Fruit fly (Drosophila melanogaster) whole organism, adult: ENCODE data around the gene CG14120.

Experiments used
- CG11617 ChIP-seq: fragments of 200-800 bp; sonication (Bioruptor generic); optimal IDR thresholded peaks from 2 replicates; lab custom pipeline; 2017; ENCODE audit warnings: mild to moderate bottlenecking, missing biosample characterization, missing genetic modification reagents, missing genetic modification characterization
- CG12768 ChIP-seq: fragments of 200-800 bp; sonication (Bioruptor generic); optimal IDR thresholded peaks from 2 replicates; lab custom pipeline; 2017; ENCODE audit warnings: missing biosample characterization, missing genetic modification characterization, mild to moderate bottlenecking, moderate library complexity, missing genetic modification reagents
- CG14711 ChIP-seq: fragments of 200-800 bp; sonication (Bioruptor generic); optimal IDR thresholded peaks from 2 replicates; lab custom pipeline; 2018; ENCODE audit warnings: missing biosample characterization, mild to moderate bottlenecking, missing genetic modification characterization, moderate library complexity
- CG1620 ChIP-seq: fragments of 200-800 bp; sonication (Bioruptor generic); optimal IDR thresholded peaks from 2 replicates; lab custom pipeline; 2016; ENCODE audit warnings: missing biosample characterization, missing genetic modification characterization
- CG33017 ChIP-seq: fragments of 200-800 bp; sonication (Bioruptor generic); optimal IDR thresholded peaks from 2 replicates; lab custom pipeline; 2018; ENCODE audit warnings: missing biosample characterization, mild to moderate bottlenecking, missing genetic modification characterization, moderate library complexity
- CG5204 ChIP-seq: fragments of 200-800 bp; sonication (Bioruptor generic); optimal IDR thresholded peaks from 2 replicates; lab custom pipeline; 2016; ENCODE audit warnings: missing biosample characterization, missing genetic modification characterization
- CG7045 ChIP-seq: fragments of 200-800 bp; sonication (Bioruptor generic); optimal IDR thresholded peaks from 2 replicates; lab custom pipeline; 2017; ENCODE audit warnings: missing biosample characterization, mild to moderate bottlenecking, missing genetic modification characterization
- CG7101 ChIP-seq: fragments of 200-800 bp; sonication (Bioruptor generic); optimal IDR thresholded peaks from 2 replicates; lab custom pipeline; 2018; ENCODE audit warnings: missing biosample characterization, mild to moderate bottlenecking, missing genetic modification characterization, moderate library complexity
- Clk ChIP-seq: fragments of 200-800 bp; sonication (Bioruptor generic); optimal IDR thresholded peaks from 2 replicates; lab custom pipeline; 2017; ENCODE audit warnings: missing biosample characterization, missing genetic modification characterization
- Crg-1 ChIP-seq: fragments of 200-800 bp; sonication (Bioruptor generic); optimal IDR thresholded peaks from 2 replicates; lab custom pipeline; 2016; ENCODE audit warnings: missing biosample characterization, missing genetic modification characterization
- Hr96 ChIP-seq: fragments of 200-800 bp; sonication (Bioruptor generic); optimal IDR thresholded peaks from 2 replicates; lab custom pipeline; 2016; ENCODE audit warnings: missing biosample characterization, missing genetic modification characterization
- Mnt ChIP-seq: fragments of 200-800 bp; sonication (Bioruptor generic); optimal IDR thresholded peaks from 2 replicates; lab custom pipeline; 2016; ENCODE audit warnings: missing biosample characterization, mild to moderate bottlenecking, missing genetic modification characterization
- bab1 ChIP-seq: fragments of 200-800 bp; sonication (Bioruptor generic); optimal IDR thresholded peaks from 3 replicates; lab custom pipeline; 2019; ENCODE audit warnings: missing biosample characterization, mild to moderate bottlenecking, missing genetic modification characterization, moderate library complexity
- cic ChIP-seq: fragments of 200-800 bp; sonication (Bioruptor generic); optimal IDR thresholded peaks from 2 replicates; lab custom pipeline; 2017; ENCODE audit warnings: missing biosample characterization, mild to moderate bottlenecking, missing genetic modification characterization, moderate library complexity
- cnc ChIP-seq, 2 experiments: fragments of >200 bp; optimal IDR thresholded peaks; 2 replicates each; lab custom pipeline; 2017
- kay ChIP-seq: fragments of 200-800 bp; sonication (Bioruptor generic); peaks from one replicate; lab custom pipeline; 2016; ENCODE audit warnings: missing biosample characterization, missing genetic modification characterization, borderline replicate concordance
- ovo ChIP-seq: fragments of 200-800 bp; sonication (Bioruptor generic); optimal IDR thresholded peaks from 2 replicates; lab custom pipeline; 2016; ENCODE audit warnings: missing biosample characterization, missing genetic modification characterization
- pad ChIP-seq: fragments of 200-800 bp; sonication (Bioruptor generic); optimal IDR thresholded peaks from 3 replicates; lab custom pipeline; 2017; ENCODE audit warnings: missing biosample characterization, missing genetic modification characterization, mild to moderate bottlenecking, moderate library complexity, missing genetic modification reagents
- tj ChIP-seq: fragments of 200-800 bp; sonication (Bioruptor generic); optimal IDR thresholded peaks from 3 replicates; lab custom pipeline; 2017; ENCODE audit warnings: missing biosample characterization, mild to moderate bottlenecking, missing genetic modification characterization, moderate library complexity
- toe ChIP-seq: fragments of 200-800 bp; sonication (Bioruptor generic); optimal IDR thresholded peaks from 2 replicates; lab custom pipeline; 2016; ENCODE audit warnings: missing biosample characterization, missing genetic modification characterization

Gene CG14120

DNA sequence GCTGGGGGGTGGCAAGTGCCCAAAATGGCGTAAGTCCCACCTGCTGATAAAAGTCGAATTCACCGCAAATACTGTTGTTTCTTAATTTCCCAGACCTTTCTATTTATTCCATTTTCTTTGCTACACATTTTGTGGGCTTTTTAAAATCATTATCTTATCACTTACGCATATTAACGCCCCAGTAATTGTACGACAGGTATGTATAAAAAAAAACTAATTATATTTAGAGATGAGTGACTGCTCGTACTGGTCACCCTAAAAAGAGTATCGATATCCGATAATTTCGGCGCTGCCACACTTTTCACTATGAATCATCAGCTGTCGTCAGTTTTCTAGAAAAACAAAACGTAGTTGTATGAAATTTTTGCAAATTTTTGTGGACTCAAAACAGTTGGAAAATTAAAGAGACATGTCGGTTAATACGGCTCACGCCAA is 35.0 kb upstream of the CG14120 start, which contains the start of the genes CG10948 and Wbp2:
Gene CG10948 (minus strand): TSS at position 251 of the 435 bp plus-strand sequence.
Gene Wbp2 (plus strand): TSS at position 299 of the 435 bp plus-strand sequence.
- TF ChIP-seq CG11617 (GFP tag; lab: Kevin White, UChicago), result peak; percentile 71
- TF ChIP-seq ovo (GFP tag; lab: Kevin White, UChicago), result no peak
- TF ChIP-seq bab1 (GFP tag; lab: Kevin White, UChicago), result peak; percentile 52
- TF ChIP-seq CG1620 (GFP tag; lab: Kevin White, UChicago), result no peak
- peak; percentile 4 for TF ChIP-seq CG12768 (GFP tag; lab: Kevin White, UChicago)
- peak; percentile 34 for TF ChIP-seq CG7101 (tag; lab: Kevin White, UChicago)
- peak; percentile 100 for TF ChIP-seq kay (GFP tag; lab: Kevin White, UChicago)
- TF ChIP-seq Crg-1 (GFP tag; lab: Kevin White, UChicago), result no peak
- peak; percentile 30 for TF ChIP-seq Mnt (GFP tag; lab: Kevin White, UChicago)
- peak; percentile 12 for TF ChIP-seq pad (GFP tag; lab: Kevin White, UChicago)
- peak; percentile 55 for TF ChIP-seq tj (GFP tag; lab: Kevin White, UChicago)
- TF ChIP-seq cic (GFP tag; lab: Kevin White, UChicago), result peak; percentile 87
- TF ChIP-seq CG33017 (tag; lab: Kevin White, UChicago), result peak; percentile 17
- no peak for TF ChIP-seq CG14711 (tag; lab: Kevin White, UChicago)
- no peak for TF ChIP-seq Hr96 (GFP tag; lab: Kevin White, UChicago)
- no peak for TF ChIP-seq cnc (optimal IDR thresholded peaks at IDR 0.05; lab: Kevin White, UChicago)

DNA sequence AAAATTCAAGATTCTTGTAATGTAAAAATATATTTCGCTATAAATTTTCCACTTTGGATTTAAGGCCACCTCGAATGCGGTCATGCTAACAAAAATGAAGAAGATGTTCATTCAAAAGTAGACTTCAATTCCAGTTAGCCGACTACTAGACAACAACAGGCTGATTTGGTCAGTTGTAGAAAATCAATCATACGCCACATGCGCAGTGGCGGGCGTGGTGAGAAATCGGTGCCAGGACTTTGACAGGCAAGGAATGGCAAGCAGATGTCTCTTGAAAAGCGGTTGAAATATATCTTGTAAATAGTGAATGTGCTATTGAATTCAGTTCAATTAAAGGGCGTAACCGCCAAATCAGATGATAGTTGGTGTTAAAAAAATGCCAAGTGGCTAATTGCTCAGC is 31.4 kb upstream of the CG14120 start, which contains the start of gene Ent3:
Gene Ent3 (plus strand): TSS at position 224 of the 400 bp plus-strand sequence.
- TF ChIP-seq Mnt (GFP tag; lab: Kevin White, UChicago) (no peak), Hr96 (GFP tag; lab: Kevin White, UChicago) (no peak), cnc (optimal IDR thresholded peaks at IDR 0.05; lab: Kevin White, UChicago) (no peak), CG11617 (GFP tag; lab: Kevin White, UChicago) (no peak), pad (GFP tag; lab: Kevin White, UChicago) (no peak), cic (GFP tag; lab: Kevin White, UChicago) (no peak), CG12768 (GFP tag; lab: Kevin White, UChicago) (no peak), CG1620 (GFP tag; lab: Kevin White, UChicago) (no peak), CG33017 (tag; lab: Kevin White, UChicago) (no peak)

DNA sequence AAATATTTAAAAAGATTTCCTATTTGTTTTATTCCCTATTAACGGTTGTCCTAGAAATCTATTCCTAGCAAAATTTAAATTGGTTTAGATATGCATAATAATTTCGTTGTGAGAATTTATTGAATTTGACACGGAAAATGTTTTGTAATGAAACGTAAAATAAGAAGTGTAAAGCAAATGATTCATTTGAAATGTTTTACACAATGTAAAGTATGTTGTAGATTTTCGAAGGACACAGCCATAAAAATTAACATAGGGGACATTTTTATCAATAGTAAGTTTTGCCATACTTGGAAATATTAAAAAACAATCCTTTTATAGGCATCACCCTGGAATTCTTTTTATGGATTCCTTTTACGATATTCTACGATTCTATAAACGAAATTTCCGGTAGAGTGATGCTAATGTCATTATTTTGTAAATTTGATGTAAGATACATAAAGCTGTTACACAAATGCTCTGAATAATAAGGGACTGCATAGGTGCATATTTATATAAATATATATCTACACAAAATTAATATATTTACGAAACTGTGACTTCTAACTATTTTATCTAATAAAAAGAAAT is 27.2 kb upstream of the CG14120 start:
- TF ChIP-seq ovo (GFP tag; lab: Kevin White, UChicago), result no peak
- no peak for TF ChIP-seq Hr96 (GFP tag; lab: Kevin White, UChicago)
- no peak for TF ChIP-seq CG1620 (GFP tag; lab: Kevin White, UChicago)
- TF ChIP-seq pad (GFP tag; lab: Kevin White, UChicago), result no peak

DNA sequence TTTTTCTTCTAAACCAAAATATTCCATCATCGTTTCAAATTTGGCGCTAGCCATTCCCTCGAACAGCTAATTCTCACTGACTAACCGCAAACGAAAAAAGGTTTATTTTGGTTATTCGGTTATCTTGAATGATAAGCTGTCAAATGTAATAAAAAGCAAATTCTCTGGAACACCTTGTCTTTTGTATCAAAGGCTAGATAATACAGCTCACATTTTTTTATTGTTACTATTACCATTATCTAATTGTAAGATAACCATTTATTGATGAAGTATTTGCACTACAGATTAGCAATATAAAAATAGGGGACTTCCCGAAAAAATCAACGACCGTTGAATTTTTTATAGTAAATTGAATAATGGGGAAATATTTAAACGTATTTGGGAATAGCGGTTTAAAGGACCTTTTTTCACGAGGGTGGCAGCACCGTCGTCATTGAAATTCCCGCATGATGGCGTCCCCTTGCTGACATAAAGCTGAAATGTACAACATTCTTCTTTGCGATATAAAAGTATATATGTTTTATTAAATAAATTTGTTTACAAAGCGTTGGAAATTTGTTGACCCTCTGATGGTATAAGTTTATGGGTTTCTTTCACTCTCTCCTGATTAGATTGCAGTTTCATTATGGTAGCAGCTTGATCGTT is 23.5 kb upstream of the CG14120 start, which contains the start of gene CG32107:
Gene CG32107 (minus strand): TSS at position 51 of the 645 bp plus-strand sequence.
- TF ChIP-seq Mnt (GFP tag; lab: Kevin White, UChicago), result no peak
- no peak for TF ChIP-seq Hr96 (GFP tag; lab: Kevin White, UChicago)
- peak; percentile 33 for TF ChIP-seq CG7101 (tag; lab: Kevin White, UChicago)
- no peak for TF ChIP-seq CG7045 (GFP tag; lab: Kevin White, UChicago)
- TF ChIP-seq CG1620 (GFP tag; lab: Kevin White, UChicago), result no peak
- TF ChIP-seq tj (GFP tag; lab: Kevin White, UChicago), result no peak
- no peak for TF ChIP-seq cnc (optimal IDR thresholded peaks at IDR 0.05; lab: Kevin White, UChicago)
- peak; percentile 6 for TF ChIP-seq CG14711 (tag; lab: Kevin White, UChicago)
- TF ChIP-seq CG33017 (tag; lab: Kevin White, UChicago), result peak; percentile 46
- peak; percentile 45 for TF ChIP-seq cic (GFP tag; lab: Kevin White, UChicago)
- no peak for TF ChIP-seq CG5204 (GFP tag; lab: Kevin White, UChicago)
- TF ChIP-seq Crg-1 (GFP tag; lab: Kevin White, UChicago), result no peak
- TF ChIP-seq ovo (GFP tag; lab: Kevin White, UChicago), result no peak
- no peak for TF ChIP-seq Clk
- no peak for TF ChIP-seq CG11617 (GFP tag; lab: Kevin White, UChicago)
- TF ChIP-seq bab1 (GFP tag; lab: Kevin White, UChicago), result no peak
- TF ChIP-seq CG12768 (GFP tag; lab: Kevin White, UChicago), result no peak
- peak; percentile 23 for TF ChIP-seq pad (GFP tag; lab: Kevin White, UChicago)
- peak; percentile 84 for TF ChIP-seq kay (GFP tag; lab: Kevin White, UChicago)
- no peak for TF ChIP-seq toe (GFP tag; lab: Kevin White, UChicago)

DNA sequence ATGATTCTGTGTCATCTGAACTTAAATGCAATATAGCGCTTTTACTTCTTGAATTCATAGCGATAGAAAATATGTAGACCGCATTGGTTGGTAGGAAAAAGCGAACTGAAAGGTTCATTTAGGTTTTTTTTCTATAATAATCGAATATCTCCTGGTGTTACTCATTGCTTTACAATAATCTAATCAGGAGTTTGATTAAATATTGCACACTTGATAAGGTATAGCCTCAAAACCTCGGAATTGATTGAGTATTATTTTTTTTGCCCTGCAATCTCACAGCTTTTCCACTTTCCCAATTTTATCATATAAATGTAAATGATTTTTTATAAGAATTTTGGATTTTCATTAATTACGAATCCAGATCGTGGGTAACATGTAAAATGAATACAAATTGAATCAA is 22.0 kb upstream of the CG14120 start, which contains the start of gene CG10943:
Gene CG10943 (minus strand): TSS at position 101 of the 400 bp plus-strand sequence.
- no peak for TF ChIP-seq CG7101 (tag; lab: Kevin White, UChicago)
- TF ChIP-seq ovo (GFP tag; lab: Kevin White, UChicago), result no peak
- TF ChIP-seq CG33017 (tag; lab: Kevin White, UChicago), result no peak
- no peak for TF ChIP-seq cnc (optimal IDR thresholded peaks at IDR 0.05; lab: Kevin White, UChicago)
